Worm (Caenorhabditis elegans) whole organism, L3 larva: ENCODE data around the gene sto-1.

Experiments used
- fkh-10 ChIP-seq: sonication (generic microtip); optimal IDR thresholded peaks from 2 replicates; lab custom pipeline; 2017; ENCODE audit warnings: missing biosample characterization, missing genetic modification reagents, missing genetic modification characterization
- skn-1 ChIP-seq: fragments of 150-350 bp; optimal IDR thresholded peaks from 2 replicates; lab custom pipeline; 2014; ENCODE audit warnings: missing biosample characterization, missing genetic modification characterization
- ztf-4 ChIP-seq: fragments of 150-350 bp; optimal IDR thresholded peaks from 2 replicates; lab custom pipeline; 2014; ENCODE audit warnings: missing biosample characterization, missing genetic modification characterization

ce11 chrX:7554326-7554725 lies 8.3 kb upstream of the sto-1 start, which contains the start of gene F46C8.8:
- no peak for TF ChIP-seq ztf-4 (tag; lab: Kevin White, UChicago)
- TF ChIP-seq fkh-10 (GFP tag; lab: Kevin White, UChicago): no peak
- no peak for TF ChIP-seq skn-1
